7 worm cellular contexts compared by ENCODE assay signal in the genomic region with DNA sequence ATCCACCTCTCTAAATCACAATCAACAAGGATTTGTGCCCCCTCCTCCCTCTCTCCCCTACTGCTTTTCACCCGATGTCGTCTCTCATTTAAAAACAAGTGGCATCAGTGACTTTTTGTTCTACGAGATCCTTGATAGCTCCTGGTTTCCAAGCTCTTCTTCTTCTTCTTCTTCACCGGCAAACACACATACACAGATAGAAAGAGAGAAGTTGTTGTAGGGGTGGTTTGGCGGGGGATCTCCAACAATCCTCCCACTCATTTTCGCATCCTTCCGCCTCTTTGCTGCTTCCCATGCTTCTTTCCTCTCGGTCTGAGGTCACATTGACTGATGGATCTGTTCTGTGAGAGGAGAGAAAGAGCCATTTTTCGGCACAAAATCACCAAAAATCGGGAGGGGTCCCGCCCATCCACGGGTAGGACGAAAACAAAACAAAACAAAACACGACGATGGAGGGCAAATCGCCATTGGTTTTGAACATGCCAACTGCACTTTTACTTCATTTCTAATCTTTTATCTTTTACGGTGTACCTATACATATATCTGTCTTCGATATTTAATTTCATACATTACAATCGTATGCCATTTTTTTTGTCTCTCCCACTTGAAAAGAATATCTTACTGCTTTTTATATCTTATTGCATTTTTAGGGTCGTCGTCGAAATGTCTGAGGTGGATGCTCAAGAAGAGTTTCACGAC.
TF ChIP-seq lines count a peak whose summit lies in the region.

A gene (plus strand): TSS at position 649 of the 699 bp plus-strand sequence.

TF ChIP-seq in whole organism, L1 larva, 84 proteins besides CTCF, POLR2A, EP300 and RAD21 (continues in another document):
- TF ChIP-seq nhr-20 (tag; optimal IDR thresholded peaks at IDR 0.05; lab: Kevin White, UChicago): peak; percentile 26
- no peak for TF ChIP-seq tbx-2 (tag; optimal IDR thresholded peaks at IDR 0.05; lab: Kevin White, UChicago)
- no peak for TF ChIP-seq mab-9 (GFP tag; IDR thresholded peaks at IDR 0.05; lab: Robert Waterston, UW)
- peak; percentile 52 for TF ChIP-seq nhr-71 (tag; optimal IDR thresholded peaks at IDR 0.05; lab: Kevin White, UChicago)
- no peak for TF ChIP-seq ztf-4 (tag; optimal IDR thresholded peaks at IDR 0.05; lab: Kevin White, UChicago)
- TF ChIP-seq lin-14 (GFP tag; optimal IDR thresholded peaks at IDR 0.05; lab: Kevin White, UChicago): peak; percentile 82
- TF ChIP-seq dsc-1 (tag; optimal IDR thresholded peaks at IDR 0.05; lab: Kevin White, UChicago): peak; percentile 19
- TF ChIP-seq nhr-85 (tag; lab: Kevin White, UChicago): no peak
- TF ChIP-seq fos-1 (tag; optimal IDR thresholded peaks at IDR 0.05; lab: Kevin White, UChicago): no peak
- no peak for TF ChIP-seq aly-2 (tag; optimal IDR thresholded peaks at IDR 0.05; lab: Kevin White, UChicago)
- no peak for TF ChIP-seq elt-2 (tag; optimal IDR thresholded peaks at IDR 0.05; lab: Kevin White, UChicago)
- no peak for TF ChIP-seq grh-1 (GFP tag; IDR thresholded peaks at IDR 0.05; lab: Robert Waterston, UW)
- TF ChIP-seq nhr-237 (tag; optimal IDR thresholded peaks at IDR 0.05; lab: Kevin White, UChicago): no peak

TF ChIP-seq in whole organism, L2 larva, 48 proteins besides CTCF, POLR2A, EP300 and RAD21:
- no peak for TF ChIP-seq Y55F3AM.14 (GFP tag; optimal IDR thresholded peaks at IDR 0.05; lab: Kevin White, UChicago)
- peak; percentile 50 for TF ChIP-seq F13H6.1 (tag; optimal IDR thresholded peaks at IDR 0.05; lab: Kevin White, UChicago)
- no peak for TF ChIP-seq nhr-12 (tag; optimal IDR thresholded peaks at IDR 0.05; lab: Kevin White, UChicago)
- TF ChIP-seq mdl-1 (tag; optimal IDR thresholded peaks at IDR 0.05; lab: Kevin White, UChicago): no peak
- TF ChIP-seq ztf-4 (tag; optimal IDR thresholded peaks at IDR 0.05; lab: Kevin White, UChicago): no peak
- TF ChIP-seq sma-9 (GFP tag; optimal IDR thresholded peaks at IDR 0.05; lab: Kevin White, UChicago): peak; percentile 54
- no peak for TF ChIP-seq sma-9 (tag; optimal IDR thresholded peaks at IDR 0.05; lab: Kevin White, UChicago)
- TF ChIP-seq nhr-129 (tag; optimal IDR thresholded peaks at IDR 0.05; lab: Kevin White, UChicago): peak; percentile 48
- no peak for TF ChIP-seq sma-3 (GFP tag; optimal IDR thresholded peaks at IDR 0.05; lab: Kevin White, UChicago)
- TF ChIP-seq mab-5 (tag; optimal IDR thresholded peaks at IDR 0.05; lab: Kevin White, UChicago): no peak
- TF ChIP-seq R02D3.7 (tag; optimal IDR thresholded peaks at IDR 0.05; lab: Kevin White, UChicago): no peak
- no peak for TF ChIP-seq sem-4 (tag; optimal IDR thresholded peaks at IDR 0.05; lab: Kevin White, UChicago)

TF ChIP-seq in whole organism, L3 larva, 47 proteins besides CTCF, POLR2A, EP300 and RAD21:
- TF ChIP-seq ceh-16 (tag; optimal IDR thresholded peaks at IDR 0.05; lab: Kevin White, UChicago) (no peak), lin-39 (tag; optimal IDR thresholded peaks at IDR 0.05; lab: Kevin White, UChicago) (peak; percentile 20)

TF ChIP-seq in whole organism, L4 larva, 104 proteins besides CTCF, POLR2A, EP300 and RAD21:
- peak in 1 of 2 experiments; percentile 83 for TF ChIP-seq daf-16 (GFP tag; optimal IDR thresholded peaks at IDR 0.05; lab: Kevin White, UChicago)
- TF ChIP-seq daf-16 (tag; optimal IDR thresholded peaks at IDR 0.05; lab: Kevin White, UChicago): no peak
- peak; percentile 3 for TF ChIP-seq nhr-28 (tag; optimal IDR thresholded peaks at IDR 0.05; lab: Kevin White, UChicago)
- peak; percentile 41 for TF ChIP-seq mxl-3 (GFP tag; optimal IDR thresholded peaks at IDR 0.05; lab: Kevin White, UChicago)
- no peak for TF ChIP-seq nhr-6 (tag; optimal IDR thresholded peaks at IDR 0.05; lab: Kevin White, UChicago)
- TF ChIP-seq F44E2.7 (GFP tag; IDR thresholded peaks at IDR 0.05; lab: Robert Waterston, UW): no peak
- peak; percentile 29 for TF ChIP-seq hlh-11 (tag; optimal IDR thresholded peaks at IDR 0.05; lab: Kevin White, UChicago)
- peak; percentile 66 for TF ChIP-seq nhr-11 (tag; optimal IDR thresholded peaks at IDR 0.05; lab: Kevin White, UChicago)
- peak in 1 of 2 experiments; percentile 95 for TF ChIP-seq unc-62 (GFP tag; optimal IDR thresholded peaks at IDR 0.05 in 1 of 2; lab: Kevin White, UChicago)
- no peak for TF ChIP-seq unc-62 (tag; optimal IDR thresholded peaks at IDR 0.05; lab: Kevin White, UChicago)
- TF ChIP-seq skn-1 (tag; optimal IDR thresholded peaks at IDR 0.05; lab: Kevin White, UChicago): no peak

TF ChIP-seq in whole organism, late embryonic, 69 proteins besides CTCF, POLR2A, EP300 and RAD21:
- TF ChIP-seq ceh-14 (tag; optimal IDR thresholded peaks at IDR 0.05; lab: Kevin White, UChicago) (no peak), sdc-2 (tag; optimal IDR thresholded peaks at IDR 0.05; lab: Kevin White, UChicago) (no peak), rnt-1 (tag; optimal IDR thresholded peaks at IDR 0.05; lab: Kevin White, UChicago) (peak; percentile 26), T23F11.4 (GFP tag; optimal IDR thresholded peaks at IDR 0.05; lab: Kevin White, UChicago) (no peak), pros-1 (tag; optimal IDR thresholded peaks at IDR 0.05; lab: Kevin White, UChicago) (no peak), ceh-6 (GFP tag; optimal IDR thresholded peaks at IDR 0.05; lab: Kevin White, UChicago) (no peak), ceh-19 (GFP tag; optimal IDR thresholded peaks at IDR 0.05; lab: Kevin White, UChicago) (no peak), nfya-1 (tag; optimal IDR thresholded peaks at IDR 0.05; lab: Kevin White, UChicago) (peak; percentile 30), zip-5 (tag; optimal IDR thresholded peaks at IDR 0.05; lab: Kevin White, UChicago) (no peak), fkh-6 (tag; optimal IDR thresholded peaks at IDR 0.05; lab: Kevin White, UChicago) (no peak), ceh-18 (tag; optimal IDR thresholded peaks at IDR 0.05; lab: Kevin White, UChicago) (peak; percentile 80), hlh-8 (tag; optimal IDR thresholded peaks at IDR 0.05; lab: Kevin White, UChicago) (no peak)
TF ChIP-seq in whole organism, late embryonic: peak in this region for 3.

TF ChIP-seq in whole organism, mixed stage, embryonic, 35 proteins besides CTCF, POLR2A, EP300 and RAD21:
- TF ChIP-seq unc-120 (tag; optimal IDR thresholded peaks at IDR 0.05; lab: Kevin White, UChicago; ENCODE audit: poor library complexity, severe bottlenecking) (peak; percentile 56), mab-5 (tag; optimal IDR thresholded peaks at IDR 0.05; lab: Kevin White, UChicago) (no peak), ceh-43 (GFP tag; optimal IDR thresholded peaks at IDR 0.05; lab: Kevin White, UChicago) (no peak), snpc-4 (tag; optimal IDR thresholded peaks at IDR 0.05; lab: Kevin White, UChicago) (no peak), cnd-1 (tag; optimal IDR thresholded peaks at IDR 0.05; lab: Kevin White, UChicago) (no peak), bed-3 (GFP tag; optimal IDR thresholded peaks at IDR 0.05; lab: Kevin White, UChicago) (no peak), mls-2 (tag; optimal IDR thresholded peaks at IDR 0.05; lab: Kevin White, UChicago) (no peak), lsy-2 (tag; optimal IDR thresholded peaks at IDR 0.05; lab: Kevin White, UChicago) (no peak), zip-8 (tag; optimal IDR thresholded peaks at IDR 0.05; lab: Kevin White, UChicago) (no peak), unc-62 (GFP tag; optimal IDR thresholded peaks at IDR 0.05; lab: Kevin White, UChicago) (peak; percentile 12), mep-1 (tag; optimal IDR thresholded peaks at IDR 0.05; lab: Kevin White, UChicago) (no peak), M03D4.4 (tag; optimal IDR thresholded peaks at IDR 0.05; lab: Kevin White, UChicago) (no peak), hlh-1 (tag; optimal IDR thresholded peaks at IDR 0.05; lab: Kevin White, UChicago) (peak; percentile 42), tbx-8 (GFP tag; optimal IDR thresholded peaks at IDR 0.05; lab: Kevin White, UChicago) (no peak), nhr-28 (tag; optimal IDR thresholded peaks at IDR 0.05; lab: Kevin White, UChicago) (no peak)

TF ChIP-seq in whole organism, young adult, 124 proteins besides CTCF, POLR2A, EP300 and RAD21:
- peak; percentile 24 for TF ChIP-seq K12H6.12 (tag; optimal IDR thresholded peaks at IDR 0.05; lab: Kevin White, UChicago)
- TF ChIP-seq F39B2.1 (GFP tag; IDR thresholded peaks at IDR 0.05; lab: Robert Waterston, UW): no peak
- TF ChIP-seq zfh-2 (GFP tag; conservative IDR thresholded peaks at IDR 0.05; lab: Robert Waterston, UW): 0 out of 2 replicates have a peak, but pooled peaks have one; percentile 10
- no peak for TF ChIP-seq athp-1 (tag; optimal IDR thresholded peaks at IDR 0.05; lab: Kevin White, UChicago)
